Fruit fly (Drosophila melanogaster) whole organism, embryonic: ENCODE data around the gene Abl.

Source experiments
- Asciz ChIP-seq: fragments of 200-800 bp; sonication (Bioruptor generic); optimal IDR thresholded peaks from 2 replicates; lab custom pipeline; 2017; ENCODE audit warnings: missing biosample characterization, mild to moderate bottlenecking, missing genetic modification characterization, missing genetic modification reagents
- CG10462 ChIP-seq: fragments of 200-800 bp; sonication (Bioruptor generic); optimal IDR thresholded peaks from 2 replicates; lab custom pipeline; 2016; ENCODE audit warnings: missing biosample characterization, missing genetic modification characterization
- CG11085 ChIP-seq: fragments of 200-800 bp; sonication (Bioruptor generic); IDR thresholded peaks from 2 replicates; pipeline ENCODE4 v1.3.6; 2022; ENCODE audit warnings: missing biosample characterization, missing genetic modification characterization
- CG11456 ChIP-seq: fragments of 200-800 bp; sonication (Bioruptor generic); IDR thresholded peaks from 3 replicates; pipeline ENCODE4 v1.3.6; 2022; ENCODE audit warnings: missing biosample characterization, missing genetic modification characterization
- CG12769 ChIP-seq: fragments of 200-800 bp; sonication (Bioruptor generic); optimal IDR thresholded peaks from 2 replicates; lab custom pipeline; 2019; ENCODE audit warnings: missing biosample characterization, mild to moderate bottlenecking, missing genetic modification characterization, moderate library complexity
- CG13894 ChIP-seq: fragments of 200-800 bp; sonication (Bioruptor generic); optimal IDR thresholded peaks from 3 replicates; lab custom pipeline; 2018; ENCODE audit warnings: missing biosample characterization, mild to moderate bottlenecking, missing genetic modification characterization, moderate library complexity
- CG15073 ChIP-seq: fragments of 200-800 bp; sonication (Bioruptor generic); optimal IDR thresholded peaks from 2 replicates; lab custom pipeline; 2016; ENCODE audit warnings: missing biosample characterization, missing genetic modification characterization
- CG17568 ChIP-seq: fragments of 200-800 bp; sonication (Bioruptor generic); optimal IDR thresholded peaks from 2 replicates; lab custom pipeline; 2018; ENCODE audit warnings: missing biosample characterization, mild to moderate bottlenecking, missing genetic modification characterization, moderate library complexity
- CG18764 ChIP-seq: fragments of 200-800 bp; sonication (Bioruptor generic); optimal IDR thresholded peaks from 3 replicates; lab custom pipeline; 2016; ENCODE audit warnings: missing biosample characterization, missing genetic modification characterization
- CG2678 ChIP-seq: fragments of 200-800 bp; sonication (Bioruptor generic); optimal IDR thresholded peaks from 3 replicates; lab custom pipeline; 2019; ENCODE audit warnings: missing biosample characterization, mild to moderate bottlenecking, missing genetic modification characterization, moderate library complexity
- CG34422 ChIP-seq: fragments of 200-800 bp; sonication (Bioruptor generic); IDR thresholded peaks from 3 replicates; pipeline ENCODE4 v1.3.6; 2022; ENCODE audit warnings: missing biosample characterization, missing genetic modification characterization
- CG3847 ChIP-seq: fragments of 200-800 bp; sonication (Bioruptor generic); IDR thresholded peaks from 2 replicates; pipeline ENCODE4 v1.3.6; 2022; ENCODE audit warnings: missing biosample characterization, missing genetic modification characterization
- CG4328 ChIP-seq: fragments of 200-800 bp; sonication (Bioruptor generic); optimal IDR thresholded peaks from 3 replicates; lab custom pipeline; 2017; ENCODE audit warnings: missing biosample characterization, missing genetic modification reagents, missing genetic modification characterization
- CG5953 ChIP-seq: fragments of 200-800 bp; sonication (Bioruptor generic); IDR thresholded peaks from 2 replicates; pipeline ENCODE4 v1.3.6; 2022; ENCODE audit warnings: missing biosample characterization, missing genetic modification characterization
- CG7357 ChIP-seq: fragments of 200-800 bp; sonication (Bioruptor generic); IDR thresholded peaks from 3 replicates; pipeline ENCODE4 v1.3.6; 2022; ENCODE audit warnings: missing biosample characterization, missing genetic modification characterization
- CG7556 ChIP-seq: fragments of 200-800 bp; sonication (Bioruptor generic); optimal IDR thresholded peaks from 2 replicates; lab custom pipeline; 2017; ENCODE audit warnings: missing biosample characterization, mild to moderate bottlenecking, missing genetic modification characterization
- CG7786 ChIP-seq: fragments of 200-800 bp; sonication (Bioruptor generic); optimal IDR thresholded peaks from 2 replicates; lab custom pipeline; 2016; ENCODE audit warnings: missing biosample characterization, missing genetic modification characterization
- CG7839 ChIP-seq: fragments of 200-800 bp; sonication (Bioruptor generic); optimal IDR thresholded peaks from 3 replicates; lab custom pipeline; 2018; ENCODE audit warnings: missing biosample characterization, mild to moderate bottlenecking, missing genetic modification characterization, moderate library complexity
- CG8281 ChIP-seq: fragments of 200-800 bp; sonication (Bioruptor generic); optimal IDR thresholded peaks from 2 replicates; lab custom pipeline; 2018; ENCODE audit warnings: missing biosample characterization, mild to moderate bottlenecking, missing genetic modification characterization, moderate library complexity
- CG8359 ChIP-seq: fragments of 200-800 bp; sonication (Bioruptor generic); optimal IDR thresholded peaks from 2 replicates; lab custom pipeline; 2017; ENCODE audit warnings: missing biosample characterization, mild to moderate bottlenecking, missing genetic modification characterization, borderline replicate concordance
- Camta ChIP-seq: fragments of 200-800 bp; sonication (Bioruptor generic); optimal IDR thresholded peaks from 2 replicates; lab custom pipeline; 2016; ENCODE audit warnings: missing biosample characterization, missing genetic modification characterization
- Deaf1 ChIP-seq: fragments of 200-800 bp; optimal IDR thresholded peaks from 3 replicates; lab custom pipeline; 2019; ENCODE audit warnings: missing biosample characterization, mild to moderate bottlenecking, missing genetic modification characterization, moderate library complexity
- Doc2 ChIP-seq: fragments of 200-800 bp; sonication (Bioruptor generic); IDR thresholded peaks from 2 replicates; pipeline ENCODE4 v1.3.6; 2022; ENCODE audit warnings: missing biosample characterization, missing genetic modification characterization
- Fer2 ChIP-seq: fragments of 200-800 bp; sonication (Bioruptor generic); optimal IDR thresholded peaks from 2 replicates; lab custom pipeline; 2018; ENCODE audit warnings: missing biosample characterization, mild to moderate bottlenecking, missing genetic modification characterization, moderate library complexity
- H2.0 ChIP-seq: fragments of 200-800 bp; sonication (Bioruptor generic); IDR thresholded peaks from 2 replicates; pipeline ENCODE4 v1.3.6; 2022; ENCODE audit warnings: missing biosample characterization, missing genetic modification characterization
- HLH3B ChIP-seq: fragments of 200-800 bp; sonication (Bioruptor generic); IDR thresholded peaks from 2 replicates; pipeline ENCODE4 v1.3.6; 2022; ENCODE audit warnings: missing biosample characterization, missing genetic modification characterization
- Hr78 ChIP-seq, 2 experiments: fragments of 200-800 bp in 1 of 2; fragments of >200 bp in 1 of 2; sonication (Bioruptor generic) in 1 of 2; optimal IDR thresholded peaks; 2 replicates each; lab custom pipeline; 2017 to 2019; ENCODE audit warnings: missing biosample characterization in 2 of 2, missing genetic modification characterization in 2 of 2, mild to moderate bottlenecking in 1 of 2, moderate library complexity in 1 of 2
- NK7.1 ChIP-seq: fragments of 200-800 bp; sonication (Bioruptor generic); optimal IDR thresholded peaks from 3 replicates; lab custom pipeline; 2016; ENCODE audit warnings: missing biosample characterization, missing genetic modification characterization
- NfI ChIP-seq: fragments of 200-800 bp; sonication (Bioruptor generic); optimal IDR thresholded peaks from 3 replicates; lab custom pipeline; 2018; ENCODE audit warnings: missing biosample characterization, mild to moderate bottlenecking, missing genetic modification characterization, moderate library complexity
- ap ChIP-seq: fragments of 200-800 bp; sonication (Bioruptor generic); IDR thresholded peaks from 2 replicates; pipeline ENCODE4 v1.3.6; 2022; ENCODE audit warnings: missing biosample characterization, missing genetic modification characterization
- bab2 ChIP-seq: fragments of 200-800 bp; sonication (Bioruptor generic); optimal IDR thresholded peaks from 2 replicates; lab custom pipeline; 2016; ENCODE audit warnings: missing biosample characterization, missing genetic modification characterization
- bcd ChIP-seq: fragments of 200-800 bp; sonication (Bioruptor generic); optimal IDR thresholded peaks from 2 replicates; lab custom pipeline; 2017; ENCODE audit warnings: missing biosample characterization, mild to moderate bottlenecking, missing genetic modification characterization
- disco-r ChIP-seq: fragments of 200-800 bp; sonication (Bioruptor generic); optimal IDR thresholded peaks from 2 replicates; lab custom pipeline; 2016; ENCODE audit warnings: missing biosample characterization, missing genetic modification characterization
- gcm2 ChIP-seq: fragments of 200-800 bp; sonication (Bioruptor generic); optimal IDR thresholded peaks from 2 replicates; lab custom pipeline; 2016; ENCODE audit warnings: missing biosample characterization, missing genetic modification characterization
- her ChIP-seq: fragments of 200-800 bp; sonication (Bioruptor generic); optimal IDR thresholded peaks from 2 replicates; lab custom pipeline; 2016; ENCODE audit warnings: missing biosample characterization, missing genetic modification characterization
- kay ChIP-seq: fragments of 200-800 bp; sonication (Bioruptor generic); optimal IDR thresholded peaks from 2 replicates; lab custom pipeline; 2016; ENCODE audit warnings: missing biosample characterization, missing genetic modification characterization
- kni ChIP-seq: fragments of 200-800 bp; sonication (Bioruptor generic); optimal IDR thresholded peaks from 3 replicates; lab custom pipeline; 2017; ENCODE audit warnings: mild to moderate bottlenecking, missing biosample characterization, missing genetic modification reagents, missing genetic modification characterization
- lola ChIP-seq, 3 experiments: fragments of >200 bp in 2 of 3; fragments of 200-800 bp in 1 of 3; sonication (Bioruptor generic) in 1 of 3; optimal IDR thresholded peaks; 2 replicates each; lab custom pipeline; 2017 to 2019; ENCODE audit warnings: missing biosample characterization in 3 of 3, missing genetic modification characterization in 3 of 3, mild to moderate bottlenecking in 1 of 3, moderate library complexity in 1 of 3
- maf-S ChIP-seq: fragments of 200-800 bp; sonication (Bioruptor generic); optimal IDR thresholded peaks from 2 replicates; lab custom pipeline; 2016; ENCODE audit warnings: missing biosample characterization, missing genetic modification characterization
- prd ChIP-seq, 3 experiments: fragments of >200 bp in 2 of 3; fragments of 200-800 bp in 1 of 3; sonication (Bioruptor generic) in 1 of 3; optimal IDR thresholded peaks in 2 of 3; IDR thresholded peaks in 1 of 3; 2 replicates in 2 of 3; 3 replicates in 1 of 3; pipeline versions ENCODE4 v1.3.6 to Lab custom; 2017 to 2022; ENCODE audit warnings: missing biosample characterization in 1 of 3, missing genetic modification characterization in 1 of 3
- pum ChIP-seq: fragments of 200-800 bp; sonication (Bioruptor generic); optimal IDR thresholded peaks from 2 replicates; lab custom pipeline; 2016; ENCODE audit warnings: missing biosample characterization, missing genetic modification characterization
- rib ChIP-seq: fragments of 200-800 bp; sonication (Bioruptor generic); IDR thresholded peaks from 2 replicates; pipeline ENCODE4 v1.3.6; 2022; ENCODE audit warnings: missing biosample characterization, missing genetic modification characterization
- sc ChIP-seq, 3 experiments: fragments of >200 bp in 2 of 3; fragments of 200-800 bp in 1 of 3; sonication (Bioruptor generic) in 1 of 3; optimal IDR thresholded peaks; 2 replicates in 2 of 3; 3 replicates in 1 of 3; lab custom pipeline; 2017; ENCODE audit warnings: mild to moderate bottlenecking in 1 of 3, missing biosample characterization in 1 of 3, missing genetic modification characterization in 1 of 3, missing genetic modification reagents in 1 of 3
- sd ChIP-seq: fragments of 200-800 bp; sonication (Bioruptor generic); optimal IDR thresholded peaks from 3 replicates; lab custom pipeline; 2018; ENCODE audit warnings: missing biosample characterization, mild to moderate bottlenecking, missing genetic modification characterization, moderate library complexity
- trem ChIP-seq: fragments of 200-800 bp; optimal IDR thresholded peaks from 3 replicates; lab custom pipeline; 2019; ENCODE audit warnings: missing biosample characterization, mild to moderate bottlenecking, missing genetic modification characterization, moderate library complexity
- vvl ChIP-seq: fragments of 200-800 bp; sonication (Bioruptor generic); IDR thresholded peaks from 2 replicates; pipeline ENCODE4 v1.3.6; 2022; ENCODE audit warnings: missing biosample characterization, missing genetic modification characterization
- wor ChIP-seq: fragments of 200-800 bp; sonication (Bioruptor generic); IDR thresholded peaks from 2 replicates; pipeline ENCODE4 v1.3.6; 2022; ENCODE audit warnings: missing biosample characterization, missing genetic modification characterization
- zfh1 ChIP-seq: fragments of 200-800 bp; sonication (Bioruptor generic); IDR thresholded peaks from 3 replicates; pipeline ENCODE4 v1.3.6; 2022; ENCODE audit warnings: missing biosample characterization, missing genetic modification characterization

Abl gene

dm6 chr3L:16571014-16571738, 76.5 kb downstream of the Abl start (continued):
- no peak for TF ChIP-seq prd (optimal IDR thresholded peaks at IDR 0.05; lab: Kevin White, UChicago)
- peak; percentile 69 for TF ChIP-seq prd (GFP tag; IDR thresholded peaks at IDR 0.05; lab: Robert Waterston, UW)
- peak; percentile 32 for TF ChIP-seq H2.0 (GFP tag; lab: Robert Waterston, UW)
- peak; percentile 46 for TF ChIP-seq CG17568 (GFP tag; lab: Kevin White, UChicago)
- TF ChIP-seq her (GFP tag; lab: Kevin White, UChicago): peak; percentile 49
- peak; percentile 23 for TF ChIP-seq maf-S (GFP tag; lab: Kevin White, UChicago)
- peak; percentile 31; the same call in 1 of the 2 replicates for TF ChIP-seq ap (GFP tag; lab: Robert Waterston, UW)
- TF ChIP-seq rib: 0 out of 2 replicates have a peak, but pooled peaks have one; percentile 30
- TF ChIP-seq CG18764 (GFP tag; lab: Kevin White, UChicago): peak; percentile 28
- peak; percentile 17 for TF ChIP-seq Camta (GFP tag; lab: Kevin White, UChicago)
- TF ChIP-seq Doc2 (GFP tag; lab: Robert Waterston, UW): no peak
- TF ChIP-seq vvl (GFP tag; lab: Robert Waterston, UW): peak; percentile 22; the same call in 1 of the 2 replicates
- TF ChIP-seq Fer2 (tag; lab: Kevin White, UChicago): peak; percentile 1
- peak; percentile 30 for TF ChIP-seq CG13894 (tag; lab: Kevin White, UChicago)
- peak; percentile 17 for TF ChIP-seq kay (GFP tag; lab: Kevin White, UChicago)
- TF ChIP-seq sc (optimal IDR thresholded peaks at IDR 0.05; lab: Kevin White, UChicago): no peak
- TF ChIP-seq sc (GFP tag; optimal IDR thresholded peaks at IDR 0.05; lab: Kevin White, UChicago): no peak
- peak; percentile 55 for TF ChIP-seq CG7556 (GFP tag; lab: Kevin White, UChicago)
- TF ChIP-seq bab2 (GFP tag; lab: Kevin White, UChicago): peak; percentile 55
- TF ChIP-seq wor (GFP tag; lab: Robert Waterston, UW): no peak
- no peak for TF ChIP-seq CG5953 (GFP tag; lab: Robert Waterston, UW)
- TF ChIP-seq Deaf1 (tag; lab: Kevin White, UChicago): peak; percentile 34
- TF ChIP-seq CG7357 (GFP tag; lab: Robert Waterston, UW): peak; percentile 52; the same call in 2 of the 3 replicates
- peak; percentile 29 for TF ChIP-seq bcd (GFP tag; lab: Kevin White, UChicago)
- peak; percentile 67 for TF ChIP-seq CG7839 (tag; lab: Kevin White, UChicago)
- peak; percentile 2 for TF ChIP-seq trem (tag; lab: Kevin White, UChicago)
- 0 out of 3 replicates have a peak, but pooled peaks have one; percentile 33 for TF ChIP-seq CG34422
- TF ChIP-seq lola (GFP tag; optimal IDR thresholded peaks at IDR 0.05; lab: Kevin White, UChicago): peak in 1 of 3 experiments; percentile 14
- TF ChIP-seq, all 482 proteins: peak for 209

DNA sequence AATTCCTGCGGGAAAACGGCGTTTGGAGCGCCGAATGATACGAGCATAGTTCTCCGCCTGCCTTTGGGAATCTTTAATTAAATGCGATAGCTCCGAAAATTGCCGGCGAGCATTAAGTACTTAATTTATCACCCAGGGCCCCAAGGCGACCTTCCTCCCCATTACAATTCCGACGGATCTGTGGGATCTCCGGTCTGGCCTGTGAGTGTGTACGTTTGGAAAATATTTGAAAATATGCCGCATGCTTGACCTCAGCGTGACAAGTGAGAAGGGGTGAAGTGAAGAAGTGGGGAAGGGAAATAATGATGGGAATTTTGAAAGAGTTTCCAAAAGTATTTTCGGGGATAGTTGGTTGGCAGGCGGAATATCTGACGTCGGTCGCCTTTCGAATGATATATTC, 78.2 kb downstream of the Abl start:
- TF ChIP-seq CG2678 (tag; lab: Kevin White, UChicago) (no peak), sd (tag; lab: Kevin White, UChicago) (peak; percentile 95), kni (peak; percentile 48), HLH3B (GFP tag; lab: Robert Waterston, UW) (no peak), pum (GFP tag; lab: Kevin White, UChicago) (no peak), Asciz (GFP tag; lab: Kevin White, UChicago) (no peak), CG3847 (GFP tag; lab: Robert Waterston, UW) (no peak), CG8281 (tag; lab: Kevin White, UChicago) (peak; percentile 7), CG8359 (GFP tag; lab: Kevin White, UChicago) (peak; percentile 14), NfI (GFP tag; lab: Kevin White, UChicago) (no peak), zfh1 (GFP tag; lab: Robert Waterston, UW) (no peak), NK7.1 (GFP tag; lab: Kevin White, UChicago) (no peak), CG11085 (no peak), CG12769 (tag; lab: Kevin White, UChicago) (peak; percentile 96), CG11456 (GFP tag; lab: Robert Waterston, UW) (no peak), CG7786 (no peak), CG10462 (GFP tag; lab: Kevin White, UChicago) (no peak), disco-r (no peak), gcm2 (GFP tag; lab: Kevin White, UChicago) (no peak), CG4328 (GFP tag; lab: Kevin White, UChicago) (peak; percentile 13), Hr78 (GFP tag; optimal IDR thresholded peaks at IDR 0.05; lab: Kevin White, UChicago) (peak in 1 of 2 experiments; percentile 69), CG15073 (GFP tag; lab: Kevin White, UChicago) (no peak)
